Worm (Caenorhabditis elegans): ENCODE results near the gene C53A5.11.

- TF ChIP-seq lir-3 (tag; optimal IDR thresholded peaks at IDR 0.05): no peak
- TF ChIP-seq F49E8.2 (tag; optimal IDR thresholded peaks at IDR 0.05; ENCODE audit: borderline replicate concordance): no peak
- no peak for TF ChIP-seq lin-13 (GFP tag; optimal IDR thresholded peaks at IDR 0.05)
- no peak for TF ChIP-seq nhr-102 (tag; optimal IDR thresholded peaks at IDR 0.05)
- TF ChIP-seq nhr-11 (tag; optimal IDR thresholded peaks at IDR 0.05): no peak
- no peak for TF ChIP-seq spr-3 (GFP tag; optimal IDR thresholded peaks at IDR 0.05)
Measured at ce11 chrV:14594943-14595342, 32.3 kb downstream of the C53A5.11 start.
